Comparison of ENCODE assay signal across 1 fruit fly cellular context in the genomic region with DNA sequence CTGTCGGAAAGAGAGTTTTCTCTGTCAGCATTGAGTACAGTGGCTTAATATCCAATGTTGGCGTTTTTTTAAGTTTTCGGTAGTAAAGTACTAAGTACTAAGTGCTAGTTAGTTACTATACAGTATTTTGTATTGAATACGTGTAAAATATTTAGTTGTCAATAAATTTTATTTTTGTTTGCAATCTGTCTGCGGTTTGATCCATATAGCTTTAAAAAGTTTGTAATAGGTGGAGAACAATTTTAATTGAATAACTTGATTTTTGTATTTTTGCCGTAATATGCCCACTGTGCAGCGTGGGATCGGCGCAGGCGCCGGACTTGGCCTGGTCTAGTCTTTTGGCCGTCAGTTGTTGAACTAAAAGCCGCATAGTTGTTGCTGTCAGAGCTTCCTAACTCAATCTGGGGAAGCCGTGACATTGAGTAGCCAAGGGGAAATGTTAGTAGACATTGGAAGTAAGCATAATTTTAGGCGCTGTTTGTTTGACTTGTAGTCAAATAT.
TF ChIP-seq lines count a peak whose summit lies in the region.

No protein-coding gene starts in this region.

TF ChIP-seq in whole organism, embryonic, 481 proteins besides CTCF, POLR2A, EP300 and RAD21 (continued from another document):
- peak; percentile 83 for TF ChIP-seq slp2 (GFP tag; optimal IDR thresholded peaks at IDR 0.05; lab: Kevin White, UChicago)
- peak; percentile 88 for TF ChIP-seq btn (GFP tag; optimal IDR thresholded peaks at IDR 0.05; lab: Kevin White, UChicago)
- TF ChIP-seq croc (GFP tag; conservative IDR thresholded peaks at IDR 0.05; lab: Robert Waterston, UW), result peak; percentile 77
- TF ChIP-seq Ets65A (GFP tag; lab: Kevin White, UChicago), result peak; percentile 95
- peak; percentile 89 for TF ChIP-seq seq (GFP tag; IDR thresholded peaks at IDR 0.05; lab: Robert Waterston, UW)
- TF ChIP-seq CG16779 (GFP tag; IDR thresholded peaks at IDR 0.05; lab: Robert Waterston, UW), result peak; percentile 72; the same call in 1 of the 2 replicates
- peak; percentile 60 for TF ChIP-seq CG31365 (tag; optimal IDR thresholded peaks at IDR 0.05; lab: Kevin White, UChicago)
- TF ChIP-seq p53 (GFP tag; optimal IDR thresholded peaks at IDR 0.05; lab: Kevin White, UChicago), result peak; percentile 67
- peak; percentile 57; the same call in 1 of the 2 replicates for TF ChIP-seq Dip2 (GFP tag; IDR thresholded peaks at IDR 0.05; lab: Robert Waterston, UW)
- TF ChIP-seq disco-r (GFP tag; optimal IDR thresholded peaks at IDR 0.05; lab: Kevin White, UChicago), result peak; percentile 86
- TF ChIP-seq CG9932 (GFP tag; IDR thresholded peaks at IDR 0.05; lab: Robert Waterston, UW), result peak; percentile 81
- peak; percentile 64 for TF ChIP-seq ara (GFP tag; IDR thresholded peaks at IDR 0.05; lab: Robert Waterston, UW)
- peak; percentile 46; the same call in 1 of the 2 replicates for TF ChIP-seq CG1024 (GFP tag; IDR thresholded peaks at IDR 0.05; lab: Robert Waterston, UW)
- peak; percentile 61 for TF ChIP-seq fd64A (GFP tag; optimal IDR thresholded peaks at IDR 0.05; lab: Kevin White, UChicago)
TF ChIP-seq in whole organism, embryonic: peak in this region for 406.
